Fruit fly (Drosophila melanogaster) whole organism: ENCODE data around the gene FER.

Source experiments
- CG8478 ChIP-seq: fragments of >200 bp; optimal IDR thresholded peaks from 2 replicates; lab custom pipeline; 2018; ENCODE audit warnings: inconsistent platforms
- Dll ChIP-seq: fragments of >200 bp; optimal IDR thresholded peaks from 2 replicates; lab custom pipeline; 2017
- EcR ChIP-seq, 2 experiments: fragments of >200 bp; optimal IDR thresholded peaks; 2 replicates each; lab custom pipeline; 2017; ENCODE audit warnings: missing biosample characterization in 2 of 2, missing genetic modification characterization in 2 of 2, missing genetic modification reagents in 2 of 2
- pan ChIP-seq: fragments of >200 bp; optimal IDR thresholded peaks from 2 replicates; lab custom pipeline; 2017
- psq ChIP-seq: fragments of >200 bp; optimal IDR thresholded peaks from 2 replicates; lab custom pipeline; 2017
- usp ChIP-seq: fragments of >200 bp; optimal IDR thresholded peaks from 2 replicates; lab custom pipeline; 2017; ENCODE audit warnings: missing biosample characterization, missing genetic modification characterization, mixed read lengths

Gene FER

dm6 chr3R:9387634-9388033 is 6.7 kb downstream of the FER start:
- TF ChIP-seq psq (lab: Kevin White, UChicago) (no peak), EcR (GFP tag; optimal IDR thresholded peaks at IDR 0.05; lab: Kevin White, UChicago) (no peak), usp (GFP tag; lab: Kevin White, UChicago) (no peak), Dll (lab: Kevin White, UChicago) (no peak)

- TF ChIP-seq psq (lab: Kevin White, UChicago), result no peak
- TF ChIP-seq CG8478 (lab: Kevin White, UChicago), result no peak
- TF ChIP-seq Dll (lab: Kevin White, UChicago), result no peak
- no peak for TF ChIP-seq usp (GFP tag; lab: Kevin White, UChicago)
- TF ChIP-seq EcR (GFP tag; optimal IDR thresholded peaks at IDR 0.05; lab: Kevin White, UChicago), result no peak
- no peak for TF ChIP-seq pan
Measured at dm6 chr3R:9385987-9386386, 8.4 kb downstream of the FER start.

- TF ChIP-seq psq (lab: Kevin White, UChicago) (no peak), pan (no peak), EcR (GFP tag; optimal IDR thresholded peaks at IDR 0.05; lab: Kevin White, UChicago) (no peak), CG8478 (lab: Kevin White, UChicago) (no peak), Dll (lab: Kevin White, UChicago) (no peak), usp (GFP tag; lab: Kevin White, UChicago) (no peak)
Measured at dm6 chr3R:9380970-9381369, 13.4 kb downstream of the FER start.

DNA sequence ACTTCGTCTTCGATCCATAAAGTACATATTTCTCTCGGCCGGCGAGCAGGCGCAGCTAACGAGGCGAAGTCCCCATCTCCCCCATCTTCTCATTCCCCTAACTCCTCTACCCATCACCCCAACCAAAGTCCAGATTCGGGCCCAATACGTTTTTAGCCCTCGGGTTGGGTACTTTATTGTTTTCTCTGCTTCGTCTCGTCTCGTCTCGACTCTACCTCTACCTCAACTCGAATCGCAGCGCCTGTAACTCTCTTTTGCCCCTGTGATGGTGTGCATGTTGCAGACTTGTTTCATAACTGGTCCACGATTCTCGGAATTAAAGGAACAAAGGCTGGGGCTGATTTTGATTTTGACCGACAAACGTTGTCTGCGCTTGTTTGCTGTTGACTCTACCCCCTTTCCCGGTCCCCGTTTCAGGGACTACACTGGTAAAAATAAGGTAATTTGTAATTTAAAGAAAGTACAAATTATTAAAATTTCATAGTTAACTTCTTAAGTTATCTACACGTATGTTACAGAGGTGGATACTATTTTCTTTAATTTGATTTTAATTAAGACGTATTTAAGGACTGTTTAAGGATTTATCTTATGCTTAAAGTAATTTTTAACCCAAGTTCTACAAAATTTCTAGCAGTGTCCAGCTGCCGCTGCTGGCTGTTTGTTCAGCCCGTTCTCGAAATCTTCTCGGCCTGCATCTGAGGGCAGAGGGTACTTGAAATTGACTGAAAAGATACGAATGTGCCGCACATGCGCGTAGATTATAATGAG is 15.5 kb downstream of the FER start:
- TF ChIP-seq Dll (lab: Kevin White, UChicago) (peak; percentile 61), EcR (GFP tag; optimal IDR thresholded peaks at IDR 0.05; lab: Kevin White, UChicago) (no peak), CG8478 (lab: Kevin White, UChicago) (no peak), pan (peak; percentile 64)

DNA sequence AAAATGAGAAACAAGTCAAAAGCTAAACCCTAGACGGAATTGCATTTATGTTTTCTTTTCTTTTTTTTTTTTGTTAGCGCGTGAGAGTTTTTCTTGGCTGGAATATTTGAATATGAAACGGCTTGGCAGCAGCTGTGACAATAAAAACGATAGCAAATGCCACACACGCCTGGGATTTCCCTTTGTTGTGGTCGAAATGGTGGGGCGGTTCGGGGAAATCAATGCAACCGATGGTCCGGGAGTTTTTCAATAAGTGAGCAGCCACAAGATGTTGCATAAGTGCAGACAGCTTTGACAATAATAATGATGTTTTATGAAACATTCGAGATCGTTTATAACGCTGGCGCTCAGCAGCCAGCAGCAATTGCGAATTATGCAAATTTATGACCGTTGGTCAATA is 17.6 kb downstream of the FER start:
- TF ChIP-seq EcR (GFP tag; optimal IDR thresholded peaks at IDR 0.05; lab: Kevin White, UChicago) (peak in 1 of 2 experiments; percentile 3), CG8478 (lab: Kevin White, UChicago) (no peak), psq (lab: Kevin White, UChicago) (no peak)

dm6 chr3R:9370413-9370812 is 23.9 kb downstream of the FER start:
- TF ChIP-seq usp (GFP tag; lab: Kevin White, UChicago) (no peak), pan (no peak), CG8478 (lab: Kevin White, UChicago) (no peak), Dll (lab: Kevin White, UChicago) (no peak), psq (lab: Kevin White, UChicago) (no peak)

DNA sequence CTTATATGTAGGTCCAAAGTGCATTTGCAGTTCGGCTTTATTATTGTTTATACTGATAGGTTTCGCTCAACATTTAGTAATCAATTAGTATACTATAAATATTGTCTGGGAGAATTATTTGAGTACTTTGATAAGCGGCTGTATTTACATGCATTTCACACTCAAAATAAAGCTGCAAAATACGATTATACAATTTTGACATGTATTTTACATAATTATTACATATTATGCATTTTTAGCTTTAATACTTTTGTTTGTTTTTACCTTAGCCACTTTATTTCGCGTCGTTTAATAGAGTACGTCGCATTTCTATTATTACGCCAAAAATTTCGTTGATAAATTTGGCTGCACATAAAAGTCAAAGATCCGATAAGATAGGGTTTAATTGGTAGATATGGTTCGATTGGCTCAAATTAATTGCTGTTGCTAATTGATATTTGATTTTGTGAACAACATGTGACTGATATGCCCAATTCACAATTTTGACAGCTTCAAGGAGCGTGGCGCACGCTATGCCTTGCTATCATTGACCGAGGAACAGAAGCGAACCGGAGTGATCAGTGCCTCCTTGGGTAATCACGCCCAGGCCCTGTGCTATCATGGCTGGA is 28.3 kb downstream of the FER start:
- TF ChIP-seq CG8478 (lab: Kevin White, UChicago), result no peak
- TF ChIP-seq Dll (lab: Kevin White, UChicago), result no peak
- TF ChIP-seq psq (lab: Kevin White, UChicago), result no peak
- no peak for TF ChIP-seq usp (GFP tag; lab: Kevin White, UChicago)
- TF ChIP-seq pan, result no peak
- TF ChIP-seq EcR (GFP tag; optimal IDR thresholded peaks at IDR 0.05; lab: Kevin White, UChicago), result no peak

- TF ChIP-seq usp (GFP tag; lab: Kevin White, UChicago) (no peak), Dll (lab: Kevin White, UChicago) (no peak), EcR (GFP tag; optimal IDR thresholded peaks at IDR 0.05; lab: Kevin White, UChicago) (no peak), CG8478 (lab: Kevin White, UChicago) (no peak), psq (lab: Kevin White, UChicago) (no peak), pan (no peak)
Measured at dm6 chr3R:9365121-9365520, 29.2 kb downstream of the FER start, which contains the start of gene Srr. Srr (plus strand) TSS chr3R:9365398.

DNA sequence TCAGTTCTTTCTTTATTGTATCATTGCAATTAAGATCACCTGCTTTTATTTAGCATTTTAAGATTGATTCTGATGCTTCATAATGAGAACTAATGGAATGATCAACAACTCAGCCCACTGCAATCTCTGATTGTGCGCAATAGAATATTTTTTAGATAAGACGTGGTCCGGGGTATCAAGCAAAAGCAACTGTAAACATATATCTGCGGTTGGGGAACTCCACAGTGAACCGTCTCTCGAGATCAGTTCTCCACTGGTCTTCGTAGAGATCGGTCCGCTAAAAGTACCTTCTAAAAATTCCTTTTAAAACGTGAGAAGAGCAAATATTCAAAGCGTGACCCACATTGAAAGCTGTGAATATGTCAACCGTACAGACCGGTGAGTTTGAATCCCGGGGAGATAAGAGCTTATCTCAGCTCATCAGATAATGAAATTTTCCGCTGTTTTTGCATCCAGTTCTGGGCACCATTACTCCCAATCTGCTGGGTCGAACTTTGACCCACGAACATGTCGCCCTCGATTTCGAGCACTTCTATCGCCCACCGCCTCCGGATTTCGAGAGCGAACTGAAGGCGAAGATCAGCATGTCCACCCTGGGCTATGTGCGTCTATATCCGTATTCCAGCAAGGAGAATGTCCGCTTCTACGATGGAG is 31.2 kb downstream of the FER start, which contains the start of gene CG18473:
TSS of gene CG18473 (plus strand) at position 240 of the 654 bp plus-strand sequence.
- TF ChIP-seq EcR (GFP tag; optimal IDR thresholded peaks at IDR 0.05; lab: Kevin White, UChicago) (no peak), CG8478 (lab: Kevin White, UChicago) (no peak), usp (GFP tag; lab: Kevin White, UChicago) (no peak), psq (lab: Kevin White, UChicago) (no peak), Dll (lab: Kevin White, UChicago) (no peak), pan (no peak)

dm6 chr3R:9359393-9359792 is 35.0 kb downstream of the FER start:
- TF ChIP-seq Dll (lab: Kevin White, UChicago), result no peak
- TF ChIP-seq psq (lab: Kevin White, UChicago), result no peak
- TF ChIP-seq EcR (GFP tag; optimal IDR thresholded peaks at IDR 0.05; lab: Kevin White, UChicago), result no peak
- TF ChIP-seq pan, result no peak
- no peak for TF ChIP-seq CG8478 (lab: Kevin White, UChicago)
- TF ChIP-seq usp (GFP tag; lab: Kevin White, UChicago), result no peak

DNA sequence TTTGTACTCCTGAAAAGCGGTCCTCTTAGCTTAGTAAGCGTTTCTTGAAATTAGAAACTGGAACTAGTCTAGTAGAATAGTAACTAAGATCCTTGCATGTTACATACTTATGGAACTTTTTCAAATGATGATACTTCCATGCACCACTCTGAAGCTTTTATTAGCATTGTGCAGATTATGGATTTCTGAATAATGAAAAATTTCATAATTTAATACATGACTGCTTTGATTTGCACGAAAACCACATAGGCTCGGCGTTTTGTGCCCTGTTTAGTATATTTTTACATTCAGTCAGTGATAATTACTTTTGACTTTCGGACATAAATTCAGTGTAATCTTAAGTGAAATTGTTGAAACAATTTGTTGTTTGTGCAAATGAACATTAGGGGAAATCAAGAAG is 39.2 kb downstream of the FER start, which contains the start of gene CG43675:
TSS of gene CG43675 (plus strand) at position 301 of the 400 bp plus-strand sequence.
- no peak for TF ChIP-seq CG8478 (lab: Kevin White, UChicago)

dm6 chr3R:9353276-9353652 is 41.1 kb downstream of the FER start:
- TF ChIP-seq psq (lab: Kevin White, UChicago), result no peak
- no peak for TF ChIP-seq pan
